Fruit fly (Drosophila melanogaster) whole organism, embryonic: ENCODE measurements around the gene CG14221.

Source experiments
- Bgb ChIP-seq: fragments of 200-800 bp; sonication (Bioruptor generic); IDR thresholded peaks from 2 replicates; pipeline ENCODE4 v1.3.6; 2022; ENCODE audit warnings: missing biosample characterization, missing genetic modification characterization; ENCODE audit not compliant: partially characterized antibody
- CG10267 ChIP-seq: fragments of 200-800 bp; sonication (Bioruptor generic); optimal IDR thresholded peaks from 2 replicates; lab custom pipeline; 2018; ENCODE audit warnings: missing biosample characterization, mild to moderate bottlenecking, missing genetic modification characterization, moderate library complexity
- CG11456 ChIP-seq: fragments of 200-800 bp; sonication (Bioruptor generic); IDR thresholded peaks from 3 replicates; pipeline ENCODE4 v1.3.6; 2022; ENCODE audit warnings: missing biosample characterization, missing genetic modification characterization
- CG12659 ChIP-seq: fragments of 200-800 bp; sonication (Bioruptor generic); optimal IDR thresholded peaks from 3 replicates; lab custom pipeline; 2017; ENCODE audit warnings: mild to moderate bottlenecking, missing biosample characterization, missing genetic modification reagents, missing genetic modification characterization
- CG13624 ChIP-seq: fragments of 200-800 bp; sonication (Bioruptor generic); optimal IDR thresholded peaks from 2 replicates; lab custom pipeline; 2016; ENCODE audit warnings: missing biosample characterization, missing genetic modification characterization
- CG14860 ChIP-seq: fragments of 200-800 bp; sonication (Bioruptor generic); IDR thresholded peaks from 3 replicates; pipeline ENCODE4 v1.3.6; 2022; ENCODE audit warnings: missing biosample characterization, missing genetic modification characterization; ENCODE audit not compliant: partially characterized antibody
- CG15696 ChIP-seq: fragments of 200-800 bp; sonication (Bioruptor generic); optimal IDR thresholded peaks from 2 replicates; lab custom pipeline; 2019; ENCODE audit warnings: missing biosample characterization, mild to moderate bottlenecking, missing genetic modification characterization, moderate library complexity
- CG18619 ChIP-seq: fragments of 200-800 bp; sonication (Bioruptor generic); optimal IDR thresholded peaks from 3 replicates; lab custom pipeline; 2017; ENCODE audit warnings: missing biosample characterization, mild to moderate bottlenecking, missing genetic modification characterization
- CG31224 ChIP-seq: fragments of 200-800 bp; sonication (Bioruptor generic); IDR thresholded peaks from 2 replicates; pipeline ENCODE4 v1.3.6; 2022; ENCODE audit warnings: missing biosample characterization, missing genetic modification characterization
- CG34224 ChIP-seq: fragments of 200-800 bp; sonication (Bioruptor generic); IDR thresholded peaks from 3 replicates; pipeline ENCODE4 v1.3.6; 2022; ENCODE audit warnings: missing biosample characterization, missing genetic modification characterization; ENCODE audit not compliant: partially characterized antibody
- CG3726 ChIP-seq: fragments of 200-800 bp; sonication (Bioruptor generic); IDR thresholded peaks from 3 replicates; pipeline ENCODE4, ENCODE4 v1.3.6; 2022; ENCODE audit warnings: missing biosample characterization, missing genetic modification characterization
- CG4328 ChIP-seq: fragments of 200-800 bp; sonication (Bioruptor generic); optimal IDR thresholded peaks from 3 replicates; lab custom pipeline; 2017; ENCODE audit warnings: missing biosample characterization, missing genetic modification reagents, missing genetic modification characterization
- CG7357 ChIP-seq: fragments of 200-800 bp; sonication (Bioruptor generic); IDR thresholded peaks from 3 replicates; pipeline ENCODE4 v1.3.6; 2022; ENCODE audit warnings: missing biosample characterization, missing genetic modification characterization
- Dfd ChIP-seq, 2 experiments: fragments of >200 bp; optimal IDR thresholded peaks; 2 replicates each; lab custom pipeline; 2017; ENCODE audit warnings: missing biosample characterization in 2 of 2, missing genetic modification characterization in 2 of 2
- Dll ChIP-seq: fragments of 200-800 bp; sonication (Bioruptor generic); IDR thresholded peaks from 4 replicates; pipeline ENCODE4 v1.3.6; 2022; ENCODE audit warnings: missing biosample characterization, missing genetic modification characterization; ENCODE audit not compliant: partially characterized antibody
- Dp ChIP-seq: fragments of 200-800 bp; sonication (Bioruptor generic); optimal IDR thresholded peaks from 2 replicates; lab custom pipeline; 2018; ENCODE audit warnings: missing biosample characterization, mild to moderate bottlenecking, missing genetic modification characterization, moderate library complexity
- E2f2 ChIP-seq: fragments of 200-800 bp; sonication (Bioruptor generic); IDR thresholded peaks from 2 replicates; pipeline ENCODE4 v1.3.6; 2022; ENCODE audit warnings: missing biosample characterization, missing genetic modification characterization
- H15 ChIP-seq: fragments of 200-800 bp; sonication (Bioruptor generic); IDR thresholded peaks from 3 replicates; pipeline ENCODE4 v1.3.6; 2022; ENCODE audit warnings: missing biosample characterization, missing genetic modification characterization
- HHEX ChIP-seq: fragments of 200-800 bp; sonication (Bioruptor generic); optimal IDR thresholded peaks from 3 replicates; lab custom pipeline; 2017; ENCODE audit warnings: missing biosample characterization, mild to moderate bottlenecking, missing genetic modification characterization, missing genetic modification reagents
- HLH4C ChIP-seq: fragments of 200-800 bp; sonication (Bioruptor generic); IDR thresholded peaks from 3 replicates; pipeline ENCODE4 v1.3.6; 2022; ENCODE audit warnings: missing biosample characterization, missing genetic modification characterization; ENCODE audit not compliant: partially characterized antibody
- HmgD ChIP-seq: fragments of 200-800 bp; sonication (Bioruptor generic); optimal IDR thresholded peaks from 3 replicates; lab custom pipeline; 2016; ENCODE audit warnings: missing biosample characterization, missing genetic modification characterization
- Max ChIP-seq: fragments of 200-800 bp; sonication (Bioruptor generic); optimal IDR thresholded peaks from 2 replicates; lab custom pipeline; 2016; ENCODE audit warnings: missing biosample characterization, mild to moderate bottlenecking, missing genetic modification characterization
- Med ChIP-seq: fragments of 200-800 bp; sonication (Bioruptor generic); peaks from one replicate; lab custom pipeline; 2016; ENCODE audit warnings: missing biosample characterization, missing genetic modification characterization, mild to moderate bottlenecking, inconsistent platforms, moderate library complexity
- Mrtf ChIP-seq: fragments of 200-800 bp; sonication (Bioruptor generic); IDR thresholded peaks from 3 replicates; pipeline ENCODE4 v1.3.6; 2022; ENCODE audit warnings: missing biosample characterization, missing genetic modification characterization
- Myb ChIP-seq: fragments of 200-800 bp; sonication (Bioruptor generic); optimal IDR thresholded peaks from 2 replicates; lab custom pipeline; 2016; ENCODE audit warnings: missing biosample characterization, missing genetic modification characterization
- Nf-YA ChIP-seq: fragments of 200-800 bp; sonication (Bioruptor generic); IDR thresholded peaks from 2 replicates; pipeline ENCODE4 v1.3.6; 2022; ENCODE audit warnings: missing biosample characterization, missing genetic modification characterization
- Opbp ChIP-seq: fragments of 200-800 bp; sonication (Bioruptor generic); IDR thresholded peaks from 3 replicates; pipeline ENCODE4 v1.3.6; 2022; ENCODE audit warnings: missing biosample characterization, missing genetic modification characterization; ENCODE audit not compliant: partially characterized antibody
- PHDP ChIP-seq: fragments of 200-800 bp; sonication (Bioruptor generic); optimal IDR thresholded peaks from 3 replicates; lab custom pipeline; 2018; ENCODE audit warnings: missing biosample characterization, mild to moderate bottlenecking, missing genetic modification characterization, moderate library complexity
- Rfx ChIP-seq: fragments of 200-800 bp; sonication (Bioruptor generic); IDR thresholded peaks from 2 replicates; pipeline ENCODE4 v1.3.6; 2022; ENCODE audit warnings: missing biosample characterization, missing genetic modification characterization
- crp ChIP-seq, 2 experiments: fragments of 200-800 bp; sonication (Bioruptor generic); optimal IDR thresholded peaks; 2 replicates in 1 of 2; 3 replicates in 1 of 2; lab custom pipeline; 2017; ENCODE audit warnings: missing biosample characterization in 2 of 2, missing genetic modification characterization in 2 of 2, mild to moderate bottlenecking in 1 of 2, moderate library complexity in 1 of 2
- dm ChIP-seq: fragments of 200-800 bp; sonication (Bioruptor generic); optimal IDR thresholded peaks from 3 replicates; lab custom pipeline; 2016; ENCODE audit warnings: missing biosample characterization, missing genetic modification characterization
- hb ChIP-seq: fragments of 200-800 bp; sonication (Bioruptor generic); IDR thresholded peaks from 3 replicates; pipeline ENCODE4 v1.3.6; 2022; ENCODE audit warnings: missing biosample characterization, missing genetic modification characterization; ENCODE audit not compliant: partially characterized antibody
- hbn ChIP-seq: fragments of 200-800 bp; sonication (Bioruptor generic); IDR thresholded peaks from 2 replicates; pipeline ENCODE4 v1.3.6; 2022; ENCODE audit warnings: missing biosample characterization, missing genetic modification characterization; ENCODE audit not compliant: partially characterized antibody
- hkb ChIP-seq, 2 experiments: fragments of 200-800 bp in 1 of 2; fragments of >200 bp in 1 of 2; sonication (Bioruptor generic) in 1 of 2; IDR thresholded peaks in 1 of 2; optimal IDR thresholded peaks in 1 of 2; 2 replicates each; pipeline versions ENCODE4 v1.3.6 to Lab custom; 2017 to 2022; ENCODE audit warnings: missing biosample characterization in 1 of 2, missing genetic modification characterization in 1 of 2
- knrl ChIP-seq: fragments of 200-800 bp; sonication (Bioruptor generic); IDR thresholded peaks from 3 replicates; pipeline ENCODE4 v1.3.6; 2022; ENCODE audit warnings: missing biosample characterization, missing genetic modification characterization; ENCODE audit not compliant: partially characterized antibody
- mirr ChIP-seq: fragments of 200-800 bp; sonication (Bioruptor generic); optimal IDR thresholded peaks from 3 replicates; lab custom pipeline; 2018; ENCODE audit warnings: missing biosample characterization, mild to moderate bottlenecking, missing genetic modification characterization
- mld ChIP-seq: fragments of 200-800 bp; sonication (Bioruptor generic); IDR thresholded peaks from 3 replicates; pipeline ENCODE4 v1.3.6; 2022; ENCODE audit warnings: missing biosample characterization, missing genetic modification characterization; ENCODE audit not compliant: partially characterized antibody
- odd ChIP-seq: fragments of 200-800 bp; sonication (Bioruptor generic); optimal IDR thresholded peaks from 2 replicates; lab custom pipeline; 2017; ENCODE audit warnings: missing biosample characterization, mild to moderate bottlenecking, missing genetic modification characterization
- shn ChIP-seq: fragments of 200-800 bp; sonication (Bioruptor generic); optimal IDR thresholded peaks from 3 replicates; lab custom pipeline; 2016; ENCODE audit warnings: missing biosample characterization, missing genetic modification characterization
- sisA ChIP-seq: fragments of 200-800 bp; sonication (Bioruptor generic); IDR thresholded peaks from 2 replicates; pipeline ENCODE4 v1.3.6; 2022; ENCODE audit warnings: missing biosample characterization, missing genetic modification characterization
- sna ChIP-seq: fragments of 200-800 bp; sonication (Bioruptor generic); IDR thresholded peaks from 2 replicates; pipeline ENCODE4 v1.3.6; 2022; ENCODE audit warnings: missing biosample characterization, missing genetic modification characterization; ENCODE audit not compliant: partially characterized antibody
- stwl ChIP-seq: fragments of 200-800 bp; sonication (Bioruptor generic); optimal IDR thresholded peaks from 3 replicates; lab custom pipeline; 2018; ENCODE audit warnings: missing biosample characterization, mild to moderate bottlenecking, missing genetic modification characterization, moderate library complexity
- trem ChIP-seq: fragments of 200-800 bp; optimal IDR thresholded peaks from 3 replicates; lab custom pipeline; 2019; ENCODE audit warnings: missing biosample characterization, mild to moderate bottlenecking, missing genetic modification characterization, moderate library complexity
- twi ChIP-seq: fragments of 200-800 bp; optimal IDR thresholded peaks from 2 replicates; lab custom pipeline; 2019; ENCODE audit warnings: missing biosample characterization, mild to moderate bottlenecking, missing genetic modification characterization, moderate library complexity
- unc-4 ChIP-seq: fragments of 200-800 bp; sonication (Bioruptor generic); IDR thresholded peaks from 2 replicates; pipeline ENCODE4 v1.3.6; 2022; ENCODE audit warnings: missing biosample characterization, missing genetic modification characterization; ENCODE audit not compliant: partially characterized antibody
- vvl ChIP-seq: fragments of 200-800 bp; sonication (Bioruptor generic); IDR thresholded peaks from 2 replicates; pipeline ENCODE4 v1.3.6; 2022; ENCODE audit warnings: missing biosample characterization, missing genetic modification characterization
- wek ChIP-seq: fragments of 200-800 bp; sonication (Bioruptor generic); optimal IDR thresholded peaks from 3 replicates; lab custom pipeline; 2018; ENCODE audit warnings: missing biosample characterization, mild to moderate bottlenecking, missing genetic modification characterization, moderate library complexity
- zfh1 ChIP-seq: fragments of 200-800 bp; sonication (Bioruptor generic); IDR thresholded peaks from 3 replicates; pipeline ENCODE4 v1.3.6; 2022; ENCODE audit warnings: missing biosample characterization, missing genetic modification characterization

CG14221 gene

DNA sequence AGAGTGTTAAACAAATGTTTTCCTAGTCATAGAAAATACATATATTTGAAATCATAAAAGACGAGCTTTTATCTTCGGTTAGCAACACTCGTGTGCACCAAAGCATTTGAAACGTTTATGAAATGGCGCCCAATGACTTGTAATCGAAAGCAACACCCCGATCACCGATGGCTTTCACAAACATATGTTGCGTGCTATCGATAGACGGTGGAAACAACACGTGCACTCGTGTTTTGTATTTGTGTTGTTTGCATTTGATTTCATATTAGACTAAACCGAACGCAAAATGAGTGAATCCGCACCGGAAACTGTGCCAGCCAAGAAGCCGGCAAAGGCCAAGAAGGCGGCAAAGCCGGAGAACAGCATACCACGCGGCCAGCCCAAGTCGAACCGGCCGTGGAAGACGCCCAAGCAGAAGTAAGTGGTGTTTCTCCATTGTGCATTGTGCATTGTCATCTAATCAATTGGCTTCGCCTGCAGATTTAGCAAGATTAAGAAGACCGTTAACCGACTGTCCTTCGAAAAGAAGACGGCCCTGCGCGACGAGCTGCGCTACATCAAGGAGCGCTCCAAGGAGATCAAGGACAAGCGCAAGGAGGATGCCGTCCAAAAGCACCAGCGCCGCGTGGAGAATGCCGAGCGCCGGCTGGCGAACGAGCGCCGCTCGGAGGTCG lies 4.9 kb downstream of the CG14221 start, which contains the start of gene CG14210 (continued):
- TF ChIP-seq Nf-YA (GFP tag; lab: Robert Waterston, UW) (no peak), CG3726 (no peak), shn (GFP tag; lab: Kevin White, UChicago) (no peak), HLH4C (GFP tag; lab: Robert Waterston, UW) (peak; percentile 84), CG34224 (GFP tag; lab: Robert Waterston, UW) (peak; percentile 73), E2f2 (GFP tag; lab: Robert Waterston, UW) (peak; percentile 91), stwl (peak; percentile 40), hb (peak; percentile 66; the same call in 1 of the 3 replicates), CG7357 (no peak), hbn (GFP tag; lab: Robert Waterston, UW) (peak; percentile 60), Mrtf (GFP tag; lab: Robert Waterston, UW) (no peak), Bgb (GFP tag; lab: Robert Waterston, UW) (peak; percentile 71), twi (tag; lab: Kevin White, UChicago) (peak; percentile 30), CG10267 (tag; lab: Kevin White, UChicago) (peak; percentile 9), crp (GFP tag; optimal IDR thresholded peaks at IDR 0.05; lab: Kevin White, UChicago) (peak; percentile 3 to 84), CG14860 (GFP tag; lab: Robert Waterston, UW) (peak; percentile 52; the same call in 2 of the 3 replicates), HmgD (GFP tag; lab: Kevin White, UChicago) (no peak), Dp (GFP tag; lab: Kevin White, UChicago) (peak; percentile 84), sna (GFP tag; lab: Robert Waterston, UW) (peak; percentile 44; the same call in 1 of the 2 replicates), unc-4 (GFP tag; lab: Robert Waterston, UW) (peak; percentile 64), odd (GFP tag; lab: Kevin White, UChicago) (no peak), dm (GFP tag; lab: Kevin White, UChicago) (peak; percentile 90), trem (peak; percentile 45), Max (GFP tag; lab: Kevin White, UChicago) (peak; percentile 69), knrl (GFP tag; lab: Robert Waterston, UW) (peak; percentile 45; the same call in 2 of the 3 replicates), CG13624 (GFP tag; lab: Kevin White, UChicago) (no peak), Myb (GFP tag; lab: Kevin White, UChicago) (no peak), CG15696 (tag; lab: Kevin White, UChicago) (no peak), Dll (GFP tag; lab: Robert Waterston, UW) (peak; percentile 62; the same call in 3 of the 4 replicates), Med (GFP tag; lab: Kevin White, UChicago) (peak; percentile 7), mld (0 out of 3 replicates have a peak, but pooled peaks have one; percentile 53), Opbp (GFP tag; lab: Robert Waterston, UW) (peak; percentile 72; the same call in 2 of the 3 replicates), mirr (GFP tag; lab: Kevin White, UChicago) (peak; percentile 8), CG31224 (GFP tag; lab: Robert Waterston, UW) (no peak)

DNA sequence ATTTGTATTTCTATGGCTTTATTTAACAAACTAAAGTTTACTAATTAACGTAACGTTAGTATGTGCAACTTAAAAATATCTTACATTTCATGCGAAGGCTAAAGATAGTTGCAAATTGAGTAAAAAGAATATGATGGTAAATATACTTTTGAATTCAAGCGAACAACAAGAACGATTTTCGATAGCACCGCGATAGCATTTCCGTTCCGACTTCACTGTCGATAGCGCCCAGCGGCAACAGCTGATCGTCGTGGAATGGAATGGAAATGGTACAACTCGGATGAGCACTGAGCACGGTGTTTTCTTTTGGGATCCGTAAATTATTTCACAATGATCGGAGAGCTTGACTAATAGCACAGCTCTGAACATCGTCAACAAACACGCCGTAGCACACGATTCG lies 7.6 kb downstream of the CG14221 start:
- TF ChIP-seq CG4328 (peak; percentile 65), Rfx (GFP tag; lab: Robert Waterston, UW) (peak; percentile 66; the same call in 1 of the 2 replicates), sisA (GFP tag; lab: Robert Waterston, UW) (no peak), zfh1 (GFP tag; lab: Robert Waterston, UW) (no peak), vvl (GFP tag; lab: Robert Waterston, UW) (peak; percentile 65; the same call in 1 of the 2 replicates), PHDP (tag; lab: Kevin White, UChicago) (peak; percentile 64), CG11456 (GFP tag; lab: Robert Waterston, UW) (0 out of 3 replicates have a peak, but pooled peaks have one; percentile 33), CG12659 (GFP tag; lab: Kevin White, UChicago) (peak; percentile 70), HHEX (peak; percentile 64), CG18619 (GFP tag; lab: Kevin White, UChicago) (peak; percentile 34), hkb (optimal IDR thresholded peaks at IDR 0.05; lab: Kevin White, UChicago) (no peak), hkb (GFP tag; IDR thresholded peaks at IDR 0.05; lab: Robert Waterston, UW) (peak; percentile 69), H15 (GFP tag; lab: Robert Waterston, UW) (no peak), Dfd (GFP tag; optimal IDR thresholded peaks at IDR 0.05; lab: Kevin White, UChicago) (no peak), wek (peak; percentile 79)
